Fruit fly (Drosophila melanogaster) S2 (cell line): ENCODE results near the gene CG11523.

Experiments
- CG8478 ChIP-seq: fragments of >200 bp; optimal IDR thresholded peaks from 2 replicates; lab custom pipeline; 2018
- CTCF ChIP-seq, 2 experiments: fragments of >200 bp; optimal IDR thresholded peaks; 2 replicates each; lab custom pipeline; 2018

CG11523 gene

dm6 chr3L:22266535-22266934 lies at the start of gene CG11523:
CG11523 (minus strand) TSS chr3L:22266679.
- peak; percentile 52 to 54 for TF ChIP-seq CTCF (optimal IDR thresholded peaks at IDR 0.05; lab: Kevin White, UChicago)
- TF ChIP-seq CG8478, result no peak

DNA sequence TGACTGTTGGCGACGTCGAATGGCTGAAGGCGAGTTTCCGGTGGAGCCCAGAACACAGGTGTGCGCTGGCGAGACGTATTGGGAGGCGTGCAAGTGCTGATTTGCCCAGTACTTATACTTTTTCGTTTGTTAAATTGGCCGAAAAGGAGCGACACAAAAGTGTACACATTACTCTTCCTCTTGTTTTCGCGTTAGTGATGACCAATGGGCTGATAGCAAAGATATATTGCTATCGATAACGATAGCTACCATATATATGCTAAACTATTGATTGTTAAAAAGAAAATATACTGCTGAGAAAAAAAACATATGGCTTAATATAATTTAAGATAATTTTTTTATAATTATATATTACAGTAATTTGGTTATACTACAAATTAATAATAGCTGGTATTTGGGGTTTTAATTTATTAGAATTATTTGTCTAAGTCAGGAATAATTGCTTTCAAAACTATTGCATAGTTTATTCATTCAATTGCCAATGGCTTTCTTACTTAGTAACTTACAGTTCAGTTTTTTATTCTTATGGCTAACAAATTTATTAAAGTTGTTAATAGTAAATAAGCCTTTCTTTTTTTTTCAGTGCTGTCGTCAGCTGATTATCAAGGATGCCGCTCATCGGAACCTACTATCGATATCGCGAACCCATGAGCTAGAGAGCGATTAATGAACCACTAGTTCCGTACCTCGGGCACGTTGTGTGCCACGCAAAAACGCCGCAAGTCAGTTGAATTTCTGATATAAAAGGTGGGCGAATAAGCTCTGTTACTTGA lies 21.7 kb upstream of the CG11523 start, which contains the start of the genes Hem and IleRS:
Gene Hem (minus strand): TSS at position 202 of the 773 bp plus-strand sequence.
Gene IleRS (plus strand): TSS at position 672 of the 773 bp plus-strand sequence.
- TF ChIP-seq CG8478, result no peak
- no peak for TF ChIP-seq CTCF (optimal IDR thresholded peaks at IDR 0.05; lab: Kevin White, UChicago)

DNA sequence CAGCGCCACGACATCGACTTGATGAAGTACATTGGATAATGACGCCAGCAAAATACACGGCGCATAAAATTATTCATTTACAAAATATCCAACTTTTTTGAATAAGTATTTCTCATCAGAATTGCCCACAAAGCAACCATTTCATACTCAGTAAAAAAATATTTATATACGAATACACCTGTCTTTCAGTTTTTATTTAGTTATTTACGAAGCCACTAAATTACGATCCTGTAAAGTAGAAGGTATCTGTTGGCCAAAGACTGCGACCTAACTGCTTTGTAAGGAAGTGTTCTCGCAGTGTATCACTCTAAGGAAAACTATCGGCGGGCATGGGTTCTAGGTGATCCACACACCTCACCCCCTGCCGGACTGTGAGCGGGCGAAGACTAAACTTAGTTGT lies 10.7 kb upstream of the CG11523 start:
- TF ChIP-seq CTCF (optimal IDR thresholded peaks at IDR 0.05; lab: Kevin White, UChicago), result no peak
- TF ChIP-seq CG8478, result no peak

- TF ChIP-seq CG8478 (no peak), CTCF (optimal IDR thresholded peaks at IDR 0.05; lab: Kevin White, UChicago) (no peak)
Observed at dm6 chr3L:22276614-22277013, 10.1 kb upstream of the CG11523 start.

DNA sequence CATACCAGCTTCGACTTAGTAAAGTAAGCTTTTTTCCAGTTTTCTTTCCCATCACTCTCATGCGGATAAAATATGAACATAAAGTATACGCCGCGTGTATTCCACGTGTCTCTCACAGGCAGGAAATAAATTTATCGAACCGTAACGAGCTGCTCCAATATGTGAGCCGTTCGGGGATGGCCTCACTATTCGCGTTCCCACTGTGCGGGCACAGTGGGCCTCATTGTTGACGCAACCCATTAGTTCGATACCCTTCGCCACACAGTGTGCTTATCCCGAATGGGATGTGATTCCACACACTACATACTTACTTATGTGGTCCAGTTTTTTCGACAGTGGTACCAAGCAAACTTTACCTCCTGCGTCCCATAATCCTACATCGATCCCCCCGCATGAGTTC lies 9.5 kb upstream of the CG11523 start:
- TF ChIP-seq CG8478 (no peak), CTCF (optimal IDR thresholded peaks at IDR 0.05; lab: Kevin White, UChicago) (no peak)

dm6 chr3L:22273529-22274301 lies 7.2 kb upstream of the CG11523 start, which contains the start of gene Srpk79D:
Srpk79D (plus strand) TSS chr3L:22273985.
- no peak for TF ChIP-seq CG8478
- no peak for TF ChIP-seq CTCF (optimal IDR thresholded peaks at IDR 0.05; lab: Kevin White, UChicago)

- TF ChIP-seq CG8478, result no peak
- TF ChIP-seq CTCF (optimal IDR thresholded peaks at IDR 0.05; lab: Kevin White, UChicago), result peak; percentile 93 to 97
Observed at dm6 chr3L:22267248-22267957, 924 bp upstream of the CG11523 start, which contains the start of gene Csp. Csp (plus strand) TSS chr3L:22267382.

DNA sequence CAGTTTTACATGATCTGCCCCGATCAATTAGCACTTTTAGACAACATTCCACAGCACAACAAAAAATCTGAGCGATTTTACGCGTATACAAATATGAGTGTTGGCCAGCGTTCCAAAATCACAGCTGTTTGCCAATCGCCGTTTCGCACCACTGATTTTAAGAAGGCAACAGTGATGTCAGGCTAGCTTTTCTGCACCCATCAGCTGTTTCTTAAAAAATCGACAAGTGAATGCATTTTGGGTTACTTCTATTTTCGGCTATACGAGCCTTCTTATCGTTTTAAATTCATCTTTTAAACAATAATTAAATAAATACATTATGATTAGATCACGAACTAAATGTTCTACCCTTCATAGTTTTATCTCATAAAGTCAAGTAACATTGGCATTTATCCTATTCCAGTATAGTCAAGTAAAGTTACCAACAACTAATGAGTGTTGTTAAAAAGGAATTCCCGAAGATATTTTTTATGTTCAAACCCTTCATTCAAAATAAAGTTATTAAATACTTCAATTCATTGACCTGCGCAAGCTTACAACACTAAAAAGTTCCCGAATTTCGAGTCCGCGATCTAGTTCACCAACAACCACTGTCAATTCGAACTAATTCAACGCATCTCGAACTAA lies 3.6 kb downstream of the CG11523 start, which contains the start of the genes Rich and Ddx1:
Gene Rich (minus strand): TSS at position 125 of the 627 bp plus-strand sequence.
Gene Ddx1 (plus strand): TSS at position 573 of the 627 bp plus-strand sequence.
- TF ChIP-seq CTCF (optimal IDR thresholded peaks at IDR 0.05; lab: Kevin White, UChicago) (no peak), CG8478 (no peak)

DNA sequence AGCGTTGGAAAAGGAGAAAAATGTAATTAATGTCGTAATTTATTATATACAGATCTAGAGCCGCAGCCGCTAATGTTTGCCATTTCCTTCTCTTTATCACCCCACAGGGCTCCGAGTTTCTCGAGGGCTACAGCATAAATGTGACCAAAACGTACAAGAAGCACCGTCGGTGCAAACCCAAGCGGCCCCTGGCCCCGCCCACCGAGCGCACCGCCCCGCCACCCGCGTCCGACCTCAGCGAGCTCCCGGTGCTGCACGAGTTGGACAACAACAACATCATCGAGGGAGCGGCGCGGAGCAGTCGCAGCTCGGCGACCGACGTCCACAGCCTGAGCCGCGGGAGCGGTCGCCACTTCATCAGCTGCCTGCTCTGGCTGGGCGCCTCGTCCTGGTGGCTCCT lies 24.2 kb downstream of the CG11523 start:
- TF ChIP-seq CG8478 (no peak), CTCF (optimal IDR thresholded peaks at IDR 0.05; lab: Kevin White, UChicago) (no peak)

DNA sequence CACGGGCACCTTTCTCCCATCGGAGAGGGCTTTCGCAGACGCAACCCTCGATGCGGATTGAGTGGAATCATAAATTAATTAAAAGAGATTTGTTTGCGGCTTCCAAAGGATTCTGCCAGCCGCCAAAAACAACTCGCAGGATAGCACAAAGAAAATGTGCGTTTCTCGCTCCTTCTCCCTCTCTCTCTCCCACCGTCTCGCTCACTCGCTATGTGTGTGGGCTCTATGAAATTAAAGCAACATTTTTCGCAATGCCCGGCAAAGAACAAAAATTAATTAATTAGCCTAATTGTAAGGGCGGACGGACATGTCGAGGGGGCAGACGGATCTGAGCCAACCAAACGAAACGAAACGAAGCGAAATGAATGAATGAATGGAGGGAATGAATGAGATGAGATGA lies 28.8 kb downstream of the CG11523 start:
- TF ChIP-seq CTCF (optimal IDR thresholded peaks at IDR 0.05; lab: Kevin White, UChicago), result no peak
- TF ChIP-seq CG8478, result no peak

DNA sequence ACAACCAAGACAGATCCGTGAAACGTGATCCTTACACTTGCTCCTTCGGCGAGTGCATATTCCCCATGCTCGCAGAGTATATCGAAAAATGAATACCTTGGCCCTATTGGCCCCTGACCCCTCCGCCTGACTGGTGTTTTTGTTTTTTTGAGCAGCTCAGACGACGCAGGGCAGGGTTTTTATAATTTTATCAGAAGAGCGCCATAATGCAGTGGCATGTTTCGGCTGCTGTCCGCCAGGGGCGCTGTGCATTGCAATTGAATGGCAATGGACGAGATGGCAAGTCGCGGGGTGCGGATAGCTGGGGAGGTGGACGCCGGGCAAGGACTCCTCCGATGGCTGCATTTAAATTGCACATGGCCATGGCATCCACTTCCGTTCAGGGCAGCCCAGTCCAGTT lies 43.4 kb downstream of the CG11523 start:
- TF ChIP-seq CTCF (optimal IDR thresholded peaks at IDR 0.05; lab: Kevin White, UChicago), result peak; percentile 84 to 87
- TF ChIP-seq CG8478, result no peak
